Fruit fly (Drosophila melanogaster): ENCODE measurements around the gene CG43373.

Gene CG43373

dm6 chr3L:16582678-16583315 is 39.6 kb upstream of the CG43373 start, which contains the start of gene Rpn12 (continued):
- TF ChIP-seq Dref (GFP tag; IDR thresholded peaks at IDR 0.05) (peak; percentile 88), HLH3B (GFP tag; IDR thresholded peaks at IDR 0.05) (no peak), Opbp (GFP tag; IDR thresholded peaks at IDR 0.05; ENCODE audit: partially characterized antibody) (peak; percentile 78; the same call in 2 of the 3 replicates), peb (GFP tag; IDR thresholded peaks at IDR 0.05) (no peak), CG11456 (GFP tag; IDR thresholded peaks at IDR 0.05) (no peak; the same call in 2 of the 3 replicates), sisA (GFP tag; IDR thresholded peaks at IDR 0.05) (no peak), Stat92E (GFP tag; optimal IDR thresholded peaks at IDR 0.05) (no peak), CG12155 (GFP tag; optimal IDR thresholded peaks at IDR 0.05) (peak; percentile 22), E2f2 (GFP tag; IDR thresholded peaks at IDR 0.05) (peak; percentile 40; the same call in 1 of the 2 replicates), ci (GFP tag; IDR thresholded peaks at IDR 0.05) (no peak), CG6175 (GFP tag; IDR thresholded peaks at IDR 0.05) (no peak), al (GFP tag; IDR thresholded peaks at IDR 0.05) (peak; percentile 15; the same call in 1 of the 2 replicates), ken (GFP tag; IDR thresholded peaks at IDR 0.05) (no peak), CG31441 (GFP tag; IDR thresholded peaks at IDR 0.05) (0 out of 2 replicates have a peak, but pooled peaks have one; percentile 29), ssp (GFP tag; IDR thresholded peaks at IDR 0.05) (no peak), CG10462 (GFP tag; optimal IDR thresholded peaks at IDR 0.05) (no peak), CG10979 (tag; optimal IDR thresholded peaks at IDR 0.05) (peak; percentile 11), prd (optimal IDR thresholded peaks at IDR 0.05) (no peak), prd (GFP tag; IDR thresholded peaks at IDR 0.05) (no peak), CG3163 (GFP tag; optimal IDR thresholded peaks at IDR 0.05) (no peak), vvl (GFP tag; IDR thresholded peaks at IDR 0.05) (peak; percentile 68), trem (tag; optimal IDR thresholded peaks at IDR 0.05) (peak; percentile 64), Deaf1 (tag; optimal IDR thresholded peaks at IDR 0.05) (no peak), luna (GFP tag; optimal IDR thresholded peaks at IDR 0.05) (no peak), CG12942 (GFP tag; optimal IDR thresholded peaks at IDR 0.05) (no peak), D19B (GFP tag; optimal IDR thresholded peaks at IDR 0.05) (no peak), Gsc (GFP tag; IDR thresholded peaks at IDR 0.05) (no peak), CG7786 (GFP tag; optimal IDR thresholded peaks at IDR 0.05) (no peak), psq (GFP tag; optimal IDR thresholded peaks at IDR 0.05) (no peak), CG6254 (GFP tag; optimal IDR thresholded peaks at IDR 0.05) (no peak), CG12236 (GFP tag; optimal IDR thresholded peaks at IDR 0.05) (no peak), hb (GFP tag; IDR thresholded peaks at IDR 0.05; ENCODE audit: partially characterized antibody) (peak; percentile 81), CG8944 (GFP tag; optimal IDR thresholded peaks at IDR 0.05) (no peak), bsh (GFP tag; optimal IDR thresholded peaks at IDR 0.05) (peak in 1 of 2 experiments; percentile 1), eyg (GFP tag; optimal IDR thresholded peaks at IDR 0.05) (no peak), MESR4 (GFP tag; optimal IDR thresholded peaks at IDR 0.05) (peak; percentile 80), D19A (tag; optimal IDR thresholded peaks at IDR 0.05) (peak; percentile 15), NFAT (GFP tag; IDR thresholded peaks at IDR 0.05) (peak; percentile 28; the same call in 1 of the 2 replicates), usp (GFP tag; optimal IDR thresholded peaks at IDR 0.05) (no peak), CG10431 (GFP tag; optimal IDR thresholded peaks at IDR 0.05) (no peak), Scr (GFP tag; IDR thresholded peaks at IDR 0.05; ENCODE audit: partially characterized antibody) (peak; percentile 85), CTCF (GFP tag; optimal IDR thresholded peaks at IDR 0.05) (no peak), CG7987 (GFP tag; optimal IDR thresholded peaks at IDR 0.05) (no peak), CG13296 (GFP tag; optimal IDR thresholded peaks at IDR 0.05) (peak; percentile 60), CG15696 (tag; optimal IDR thresholded peaks at IDR 0.05) (no peak), klu (GFP tag; IDR thresholded peaks at IDR 0.05) (no peak), Rx (GFP tag; IDR thresholded peaks at IDR 0.05) (no peak), Neu2 (GFP tag; optimal IDR thresholded peaks at IDR 0.05; ENCODE audit: borderline replicate concordance) (no peak), CG1024 (GFP tag; IDR thresholded peaks at IDR 0.05) (no peak), CG11085 (GFP tag; IDR thresholded peaks at IDR 0.05) (no peak), CG11695 (GFP tag; IDR thresholded peaks at IDR 0.05) (no peak), mam (GFP tag; optimal IDR thresholded peaks at IDR 0.05) (peak; percentile 62)
